Worm (Caenorhabditis elegans): ENCODE data around the gene glb-11.

DNA sequence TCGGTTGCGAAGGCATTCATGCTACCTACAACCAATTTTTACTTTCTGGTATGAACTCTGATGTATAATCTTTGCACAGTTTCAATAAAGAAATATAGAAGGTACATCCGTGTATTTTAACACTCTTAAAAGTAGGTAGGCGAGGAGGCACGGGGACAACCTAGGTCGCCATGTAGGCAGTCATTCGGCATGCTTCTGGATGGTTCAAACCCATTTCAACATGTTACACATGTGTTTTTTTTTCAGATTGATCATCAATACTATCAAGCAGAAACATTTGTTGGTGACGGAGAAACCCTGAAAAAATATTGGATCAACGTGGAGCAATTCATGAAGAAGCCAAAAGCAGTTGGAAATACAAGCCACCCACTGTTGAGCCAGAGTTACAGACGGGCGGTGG lies 15.0 kb upstream of the glb-11 start:
- TF ChIP-seq zag-1 (tag; optimal IDR thresholded peaks at IDR 0.05) (no peak), elt-1 (tag; optimal IDR thresholded peaks at IDR 0.05) (no peak), F13H6.1 (tag; optimal IDR thresholded peaks at IDR 0.05) (no peak), nhr-23 (tag; optimal IDR thresholded peaks at IDR 0.05) (no peak), ceh-16 (tag; optimal IDR thresholded peaks at IDR 0.05) (no peak), aly-2 (tag; optimal IDR thresholded peaks at IDR 0.05) (no peak), blmp-1 (tag; optimal IDR thresholded peaks at IDR 0.05; ENCODE audit: insufficient read depth) (no peak)
